Fruit fly (Drosophila melanogaster) whole organism, embryonic: ENCODE data around the gene CG42815.

Experiments
- Ada2b ChIP-seq: fragments of 200-800 bp; sonication (Bioruptor generic); IDR thresholded peaks from 2 replicates; pipeline ENCODE4 v1.3.6; 2022; ENCODE audit warnings: missing biosample characterization, missing genetic modification characterization
- CG10274 ChIP-seq: fragments of 200-800 bp; sonication (Bioruptor generic); optimal IDR thresholded peaks from 3 replicates; lab custom pipeline; 2017; ENCODE audit warnings: missing biosample characterization, mild to moderate bottlenecking, missing genetic modification characterization
- CG12155 ChIP-seq: fragments of 200-800 bp; sonication (Bioruptor generic); optimal IDR thresholded peaks from 3 replicates; lab custom pipeline; 2016; ENCODE audit warnings: missing biosample characterization, missing genetic modification characterization
- CG12659 ChIP-seq: fragments of 200-800 bp; sonication (Bioruptor generic); optimal IDR thresholded peaks from 3 replicates; lab custom pipeline; 2017; ENCODE audit warnings: mild to moderate bottlenecking, missing biosample characterization, missing genetic modification reagents, missing genetic modification characterization
- CG13123 ChIP-seq: fragments of 200-800 bp; sonication (Bioruptor generic); optimal IDR thresholded peaks from 2 replicates; lab custom pipeline; 2016; ENCODE audit warnings: missing biosample characterization, missing genetic modification characterization
- CG13287 ChIP-seq: fragments of 200-800 bp; sonication (Bioruptor generic); IDR thresholded peaks from 2 replicates; pipeline ENCODE4 v1.3.6; 2022; ENCODE audit warnings: missing biosample characterization, missing genetic modification characterization; ENCODE audit not compliant: partially characterized antibody
- CG15601 ChIP-seq: fragments of 200-800 bp; sonication (Bioruptor generic); optimal IDR thresholded peaks from 3 replicates; lab custom pipeline; 2019; ENCODE audit warnings: missing biosample characterization, mild to moderate bottlenecking, missing genetic modification characterization, moderate library complexity
- CG17359 ChIP-seq: fragments of 200-800 bp; sonication (Bioruptor generic); optimal IDR thresholded peaks from 3 replicates; lab custom pipeline; 2018; ENCODE audit warnings: missing biosample characterization, mild to moderate bottlenecking, missing genetic modification characterization, moderate library complexity
- CG17361 ChIP-seq: fragments of 200-800 bp; sonication (Bioruptor generic); IDR thresholded peaks from 3 replicates; pipeline ENCODE4 v1.3.6; 2022; ENCODE audit warnings: missing biosample characterization, missing genetic modification characterization
- CG17802 ChIP-seq: fragments of 200-800 bp; sonication (Bioruptor generic); optimal IDR thresholded peaks from 2 replicates; lab custom pipeline; 2018; ENCODE audit warnings: missing biosample characterization, mild to moderate bottlenecking, missing genetic modification characterization, moderate library complexity
- CG32772 ChIP-seq: fragments of 200-800 bp; sonication (Bioruptor generic); IDR thresholded peaks from 2 replicates; pipeline ENCODE4 v1.3.6; 2022; ENCODE audit warnings: missing biosample characterization, missing genetic modification characterization
- CG33213 ChIP-seq: fragments of 200-800 bp; sonication (Bioruptor generic); optimal IDR thresholded peaks from 3 replicates; lab custom pipeline; 2016; ENCODE audit warnings: missing biosample characterization, missing genetic modification characterization
- CG4404 ChIP-seq: fragments of 200-800 bp; sonication (Bioruptor generic); IDR thresholded peaks from 2 replicates; pipeline ENCODE4 v1.3.6; 2022; ENCODE audit warnings: missing biosample characterization, missing genetic modification characterization
- CG6854 ChIP-seq: fragments of 200-800 bp; sonication (Bioruptor generic); optimal IDR thresholded peaks from 3 replicates; lab custom pipeline; 2017; ENCODE audit warnings: missing biosample characterization, mild to moderate bottlenecking, missing genetic modification characterization
- CG8924 ChIP-seq: fragments of 200-800 bp; optimal IDR thresholded peaks from 3 replicates; lab custom pipeline; 2019; ENCODE audit warnings: missing biosample characterization, mild to moderate bottlenecking, missing genetic modification characterization, moderate library complexity
- CG9215 ChIP-seq: fragments of 200-800 bp; sonication (Bioruptor generic); IDR thresholded peaks from 2 replicates; pipeline ENCODE4 v1.3.6; 2022; ENCODE audit warnings: missing biosample characterization, missing genetic modification characterization
- Dfd ChIP-seq, 2 experiments: fragments of >200 bp; optimal IDR thresholded peaks; 2 replicates each; lab custom pipeline; 2017; ENCODE audit warnings: missing biosample characterization in 2 of 2, missing genetic modification characterization in 2 of 2
- Ets97D ChIP-seq: fragments of 200-800 bp; sonication (Bioruptor generic); optimal IDR thresholded peaks from 3 replicates; lab custom pipeline; 2016; ENCODE audit warnings: missing biosample characterization, missing genetic modification characterization
- Fer1 ChIP-seq: fragments of 200-800 bp; sonication (Bioruptor generic); optimal IDR thresholded peaks from 2 replicates; lab custom pipeline; 2017; ENCODE audit warnings: missing biosample characterization, mild to moderate bottlenecking, missing genetic modification characterization
- GATAe ChIP-seq: fragments of 200-800 bp; sonication (Bioruptor generic); conservative IDR thresholded peaks from 2 replicates; pipeline ENCODE4 v1.3.6; 2022; ENCODE audit warnings: missing biosample characterization, missing genetic modification characterization
- HLH4C ChIP-seq: fragments of 200-800 bp; sonication (Bioruptor generic); IDR thresholded peaks from 3 replicates; pipeline ENCODE4 v1.3.6; 2022; ENCODE audit warnings: missing biosample characterization, missing genetic modification characterization; ENCODE audit not compliant: partially characterized antibody
- Hr3 ChIP-seq: fragments of 200-800 bp; sonication (Bioruptor generic); optimal IDR thresholded peaks from 3 replicates; lab custom pipeline; 2016; ENCODE audit warnings: missing biosample characterization, missing genetic modification characterization
- MBD-R2 ChIP-seq: fragments of 200-800 bp; sonication (Bioruptor generic); IDR thresholded peaks from 2 replicates; pipeline ENCODE4 v1.3.6; 2022; ENCODE audit warnings: missing biosample characterization, missing genetic modification characterization
- NC2α ChIP-seq: fragments of 200-800 bp; sonication (Bioruptor generic); optimal IDR thresholded peaks from 2 replicates; lab custom pipeline; 2016; ENCODE audit warnings: missing biosample characterization, missing genetic modification characterization
- NC2β ChIP-seq: fragments of 200-800 bp; sonication (Bioruptor generic); optimal IDR thresholded peaks from 2 replicates; lab custom pipeline; 2016; ENCODE audit warnings: missing biosample characterization, missing genetic modification characterization
- NfI ChIP-seq: fragments of 200-800 bp; sonication (Bioruptor generic); optimal IDR thresholded peaks from 3 replicates; lab custom pipeline; 2018; ENCODE audit warnings: missing biosample characterization, mild to moderate bottlenecking, missing genetic modification characterization, moderate library complexity
- Opbp ChIP-seq: fragments of 200-800 bp; sonication (Bioruptor generic); IDR thresholded peaks from 3 replicates; pipeline ENCODE4 v1.3.6; 2022; ENCODE audit warnings: missing biosample characterization, missing genetic modification characterization; ENCODE audit not compliant: partially characterized antibody
- Tbp ChIP-seq: fragments of >200 bp; optimal IDR thresholded peaks from 2 replicates; lab custom pipeline; 2018; ENCODE audit warnings: missing biosample characterization, missing genetic modification characterization
- Trl ChIP-seq, 3 experiments: fragments of >200 bp in 2 of 3; fragments of 200-800 bp in 1 of 3; sonication (Bioruptor generic) in 1 of 3; optimal IDR thresholded peaks; 2 replicates in 1 of 3; 3 replicates in 2 of 3; lab custom pipeline; 2016 to 2017; ENCODE audit warnings: missing biosample characterization in 1 of 3, missing genetic modification characterization in 1 of 3
- al ChIP-seq: fragments of 200-800 bp; sonication (Bioruptor generic); IDR thresholded peaks from 2 replicates; pipeline ENCODE4 v1.3.6; 2022; ENCODE audit warnings: missing biosample characterization, missing genetic modification characterization
- ap ChIP-seq: fragments of 200-800 bp; sonication (Bioruptor generic); IDR thresholded peaks from 2 replicates; pipeline ENCODE4 v1.3.6; 2022; ENCODE audit warnings: missing biosample characterization, missing genetic modification characterization
- chif ChIP-seq, 2 experiments: fragments of 200-800 bp; sonication (Bioruptor generic); optimal IDR thresholded peaks; 3 replicates each; lab custom pipeline; 2016; ENCODE audit warnings: missing biosample characterization in 2 of 2, missing genetic modification characterization in 2 of 2
- dpn ChIP-seq, 2 experiments: fragments of 200-800 bp; sonication (Bioruptor generic); optimal IDR thresholded peaks; 3 replicates each; lab custom pipeline; 2016; ENCODE audit warnings: missing biosample characterization in 2 of 2, missing genetic modification characterization in 2 of 2
- en ChIP-seq: fragments of 200-800 bp; sonication (Bioruptor generic); optimal IDR thresholded peaks from 2 replicates; lab custom pipeline; 2016; ENCODE audit warnings: missing biosample characterization, missing genetic modification characterization
- esg ChIP-seq: fragments of 200-800 bp; sonication (Bioruptor generic); conservative IDR thresholded peaks from 2 replicates; pipeline ENCODE4 v1.3.6; 2022; ENCODE audit warnings: missing biosample characterization, missing genetic modification characterization
- fd96Cb ChIP-seq: fragments of 200-800 bp; sonication (Bioruptor generic); optimal IDR thresholded peaks from 2 replicates; lab custom pipeline; 2018; ENCODE audit warnings: missing biosample characterization, mild to moderate bottlenecking, missing genetic modification characterization, moderate library complexity
- gcm ChIP-seq: fragments of 200-800 bp; sonication (Bioruptor generic); optimal IDR thresholded peaks from 2 replicates; lab custom pipeline; 2019; ENCODE audit warnings: missing biosample characterization, mild to moderate bottlenecking, missing genetic modification characterization, moderate library complexity
- gem ChIP-seq: fragments of 200-800 bp; sonication (Bioruptor generic); optimal IDR thresholded peaks from 2 replicates; lab custom pipeline; 2019; ENCODE audit warnings: missing biosample characterization, mild to moderate bottlenecking, missing genetic modification characterization, moderate library complexity
- hbn ChIP-seq: fragments of 200-800 bp; sonication (Bioruptor generic); IDR thresholded peaks from 2 replicates; pipeline ENCODE4 v1.3.6; 2022; ENCODE audit warnings: missing biosample characterization, missing genetic modification characterization; ENCODE audit not compliant: partially characterized antibody
- hth ChIP-seq: fragments of >200 bp; optimal IDR thresholded peaks from 2 replicates; lab custom pipeline; 2017; ENCODE audit warnings: inconsistent platforms
- inv ChIP-seq: fragments of 200-800 bp; sonication (Bioruptor generic); IDR thresholded peaks from 2 replicates; pipeline ENCODE4 v1.3.6; 2022; ENCODE audit warnings: missing biosample characterization, missing genetic modification characterization; ENCODE audit not compliant: partially characterized antibody
- pho ChIP-seq: fragments of 200-800 bp; sonication (Bioruptor generic); optimal IDR thresholded peaks from 2 replicates; lab custom pipeline; 2016; ENCODE audit warnings: missing biosample characterization, missing genetic modification characterization
- rib ChIP-seq: fragments of 200-800 bp; sonication (Bioruptor generic); IDR thresholded peaks from 2 replicates; pipeline ENCODE4 v1.3.6; 2022; ENCODE audit warnings: missing biosample characterization, missing genetic modification characterization
- schlank ChIP-seq: fragments of 200-800 bp; sonication (Bioruptor generic); optimal IDR thresholded peaks from 2 replicates; lab custom pipeline; 2018; ENCODE audit warnings: missing biosample characterization, mild to moderate bottlenecking, missing genetic modification characterization
- scrt ChIP-seq: fragments of 200-800 bp; sonication (Bioruptor generic); optimal IDR thresholded peaks from 2 replicates; lab custom pipeline; 2018; ENCODE audit warnings: missing biosample characterization, mild to moderate bottlenecking, missing genetic modification characterization, moderate library complexity
- sens ChIP-seq: fragments of 200-800 bp; sonication (Bioruptor generic); peaks from one replicate; lab custom pipeline; 2016; ENCODE audit warnings: missing biosample characterization, missing genetic modification characterization
- slp2 ChIP-seq: fragments of 200-800 bp; sonication (Bioruptor generic); optimal IDR thresholded peaks from 2 replicates; lab custom pipeline; 2016; ENCODE audit warnings: missing biosample characterization, missing genetic modification characterization
- sob ChIP-seq: fragments of 200-800 bp; sonication (Bioruptor generic); IDR thresholded peaks from 2 replicates; pipeline ENCODE4 v1.3.6; 2022; ENCODE audit warnings: missing biosample characterization, missing genetic modification characterization
- stwl ChIP-seq: fragments of 200-800 bp; sonication (Bioruptor generic); optimal IDR thresholded peaks from 3 replicates; lab custom pipeline; 2018; ENCODE audit warnings: missing biosample characterization, mild to moderate bottlenecking, missing genetic modification characterization, moderate library complexity
- trem ChIP-seq: fragments of 200-800 bp; optimal IDR thresholded peaks from 3 replicates; lab custom pipeline; 2019; ENCODE audit warnings: missing biosample characterization, mild to moderate bottlenecking, missing genetic modification characterization, moderate library complexity
- unpg ChIP-seq: fragments of 200-800 bp; sonication (Bioruptor generic); optimal IDR thresholded peaks from 3 replicates; lab custom pipeline; 2018; ENCODE audit warnings: missing biosample characterization, mild to moderate bottlenecking, missing genetic modification characterization, moderate library complexity
- vvl ChIP-seq: fragments of 200-800 bp; sonication (Bioruptor generic); IDR thresholded peaks from 2 replicates; pipeline ENCODE4 v1.3.6; 2022; ENCODE audit warnings: missing biosample characterization, missing genetic modification characterization

The CG42815 gene

DNA sequence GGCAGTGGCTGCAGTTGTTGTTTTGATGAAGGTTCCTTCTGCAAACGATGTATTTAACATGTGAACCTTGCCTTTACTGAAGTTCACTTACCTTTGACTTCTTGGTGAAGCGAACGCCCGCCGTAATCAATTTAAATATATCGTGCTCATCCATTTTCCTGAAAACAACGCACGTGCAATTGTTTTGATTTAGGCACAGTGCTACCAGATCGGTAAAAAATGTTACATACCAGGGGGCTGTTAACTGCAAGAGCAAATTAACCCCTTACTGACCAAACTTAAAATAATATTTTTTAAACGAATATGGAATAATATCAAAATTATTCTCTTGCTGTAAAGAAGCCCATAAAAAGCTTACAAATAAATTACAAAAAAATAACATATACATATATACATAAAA, 13.2 kb upstream of the CG42815 start, which contains the start of gene ais (continued):
- TF ChIP-seq CG12659 (GFP tag; lab: Kevin White, UChicago) (peak; percentile 20), Dfd (GFP tag; optimal IDR thresholded peaks at IDR 0.05; lab: Kevin White, UChicago) (no peak), chif (GFP tag; optimal IDR thresholded peaks at IDR 0.05; lab: Kevin White, UChicago) (no peak), CG17359 (tag; lab: Kevin White, UChicago) (peak; percentile 14), inv (no peak), sens (GFP tag; lab: Kevin White, UChicago) (peak; percentile 61), trem (tag; lab: Kevin White, UChicago) (peak; percentile 55), CG17361 (no peak), scrt (GFP tag; lab: Kevin White, UChicago) (no peak), CG8924 (tag; lab: Kevin White, UChicago) (no peak), CG17802 (tag; lab: Kevin White, UChicago) (no peak), vvl (GFP tag; lab: Robert Waterston, UW) (no peak), CG9215 (GFP tag; lab: Robert Waterston, UW) (no peak), CG13287 (GFP tag; lab: Robert Waterston, UW) (no peak), hbn (GFP tag; lab: Robert Waterston, UW) (no peak), CG15601 (tag; lab: Kevin White, UChicago) (no peak), fd96Cb (tag; lab: Kevin White, UChicago) (no peak), Fer1 (GFP tag; lab: Kevin White, UChicago) (no peak), Tbp (GFP tag; lab: Kevin White, UChicago) (no peak), rib (GFP tag; lab: Robert Waterston, UW) (no peak), CG10274 (GFP tag; lab: Kevin White, UChicago) (no peak), dpn (GFP tag; optimal IDR thresholded peaks at IDR 0.05; lab: Kevin White, UChicago) (peak in 1 of 2 experiments; percentile 10), Hr3 (GFP tag; lab: Kevin White, UChicago) (no peak), HLH4C (GFP tag; lab: Robert Waterston, UW) (no peak), al (GFP tag; lab: Robert Waterston, UW) (no peak), Opbp (peak; percentile 42; the same call in 1 of the 3 replicates), NfI (GFP tag; lab: Kevin White, UChicago) (peak; percentile 10), sob (GFP tag; lab: Robert Waterston, UW) (no peak), schlank (no peak), pho (GFP tag; lab: Kevin White, UChicago) (no peak), slp2 (no peak), GATAe (no peak), ap (GFP tag; lab: Robert Waterston, UW) (no peak), esg (GFP tag; lab: Robert Waterston, UW) (no peak), CG12155 (GFP tag; lab: Kevin White, UChicago) (no peak), NC2α (GFP tag; lab: Kevin White, UChicago) (no peak), en (GFP tag; lab: Kevin White, UChicago) (no peak), gem (tag; lab: Kevin White, UChicago) (no peak), Trl (optimal IDR thresholded peaks at IDR 0.05; lab: Kevin White, UChicago) (no peak), Trl (GFP tag; optimal IDR thresholded peaks at IDR 0.05; lab: Kevin White, UChicago) (no peak), Ada2b (GFP tag; lab: Robert Waterston, UW) (no peak), Ets97D (GFP tag; lab: Kevin White, UChicago) (peak; percentile 17), CG33213 (GFP tag; lab: Kevin White, UChicago) (no peak), CG13123 (GFP tag; lab: Kevin White, UChicago) (no peak), stwl (tag; lab: Kevin White, UChicago) (peak; percentile 63), unpg (GFP tag; lab: Kevin White, UChicago) (peak; percentile 39), NC2β (GFP tag; lab: Kevin White, UChicago) (no peak), MBD-R2 (GFP tag; lab: Robert Waterston, UW) (peak; percentile 53), CG32772 (no peak), CG6854 (GFP tag; lab: Kevin White, UChicago) (no peak), hth (no peak), CG4404 (GFP tag; lab: Robert Waterston, UW) (no peak), gcm (no peak)
